Worm (Caenorhabditis elegans) whole organism, young adult: ENCODE measurements around the gene F40F9.10.

Experiments used
- akir-1 ChIP-seq: fragments of 200-800 bp; sonication (Bioruptor generic); optimal IDR thresholded peaks from 2 replicates; lab custom pipeline; 2018; ENCODE audit warnings: mild to moderate bottlenecking, missing genetic modification characterization, moderate library complexity, missing compliant biosample characterization
- ama-1 ChIP-seq, 3 experiments: fragments of 150-350 bp in 1 of 3; sonication (generic microtip) in 2 of 3; optimal IDR thresholded peaks; 2 replicates each; lab custom pipeline; 2014 to 2018; ENCODE audit warnings: missing biosample characterization in 2 of 3, missing genetic modification characterization in 2 of 3, missing genetic modification reagents in 2 of 3
- him-1 ChIP-seq: sonication (generic microtip); optimal IDR thresholded peaks from 2 replicates; lab custom pipeline; 2016; ENCODE audit warnings: missing genotype, missing genetic modification reagents, missing genetic modification characterization, missing compliant biosample characterization

ce11 chrV:9690728-9691127 is 22.7 kb downstream of the F40F9.10 start:
- no peak for TF ChIP-seq akir-1
- TF ChIP-seq ama-1 (optimal IDR thresholded peaks at IDR 0.05; lab: Kevin White, UChicago) = no peak
- TF ChIP-seq ama-1 (GFP tag; optimal IDR thresholded peaks at IDR 0.05; lab: Kevin White, UChicago) = no peak
- TF ChIP-seq him-1 (tag; lab: Kevin White, UChicago) = no peak
